Fruit fly (Drosophila melanogaster): ENCODE measurements around the gene Cyt-c1.

The Cyt-c1 gene

DNA sequence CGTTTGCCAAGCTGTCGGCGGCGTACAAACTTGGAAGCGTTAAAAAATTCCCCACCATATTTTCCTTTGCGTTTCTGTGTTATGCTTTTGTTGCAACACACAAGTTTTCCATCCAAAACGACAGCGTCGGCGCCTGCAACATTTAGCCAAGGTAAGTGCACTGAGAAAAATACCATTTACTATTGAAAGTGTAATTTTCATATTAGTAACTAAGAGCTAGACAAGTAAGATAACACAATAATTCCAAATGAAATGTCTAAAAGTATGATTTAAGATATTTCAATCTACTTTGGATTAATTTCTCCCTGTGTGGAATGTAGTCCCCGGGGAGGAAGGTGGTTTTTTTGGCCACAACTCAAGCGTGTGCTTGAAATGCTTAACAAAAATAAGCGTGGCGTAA lies 25.8 kb downstream of the Cyt-c1 start (continued):
- TF ChIP-seq CG3919 (GFP tag; optimal IDR thresholded peaks at IDR 0.05) (no peak), CG32006 (GFP tag; optimal IDR thresholded peaks at IDR 0.05) (peak; percentile 46), CG15336 (GFP tag; IDR thresholded peaks at IDR 0.05) (no peak; the same call in 1 of the 2 replicates), Sox14 (GFP tag; optimal IDR thresholded peaks at IDR 0.05) (no peak), CG4318 (GFP tag; optimal IDR thresholded peaks at IDR 0.05) (peak; percentile 14), CG9139 (GFP tag; optimal IDR thresholded peaks at IDR 0.05) (no peak), Sox15 (GFP tag; optimal IDR thresholded peaks at IDR 0.05) (no peak), acj6 (GFP tag; optimal IDR thresholded peaks at IDR 0.05) (no peak), esn (GFP tag; optimal IDR thresholded peaks at IDR 0.05) (no peak), CG3032 (tag; optimal IDR thresholded peaks at IDR 0.05) (no peak), CG7368 (GFP tag; optimal IDR thresholded peaks at IDR 0.05) (no peak), Hr38 (GFP tag; optimal IDR thresholded peaks at IDR 0.05) (no peak), CG10631 (GFP tag; optimal IDR thresholded peaks at IDR 0.05) (no peak), CG8632 (GFP tag; optimal IDR thresholded peaks at IDR 0.05) (no peak), CG11294 (GFP tag; IDR thresholded peaks at IDR 0.05) (0 out of 2 replicates have a peak, but pooled peaks have one; percentile 26), dac (GFP tag; optimal IDR thresholded peaks at IDR 0.05) (no peak), Hr4 (GFP tag; optimal IDR thresholded peaks at IDR 0.05) (peak; percentile 66), CG6854 (GFP tag; optimal IDR thresholded peaks at IDR 0.05) (no peak), fd85E (GFP tag; optimal IDR thresholded peaks at IDR 0.05) (no peak), CG6163 (GFP tag; IDR thresholded peaks at IDR 0.05) (0 out of 3 replicates have a peak, but pooled peaks have one; percentile 46), cyc (GFP tag; optimal IDR thresholded peaks at IDR 0.05) (no peak), Blimp-1 (GFP tag; optimal IDR thresholded peaks at IDR 0.05) (no peak), topi (GFP tag; optimal IDR thresholded peaks at IDR 0.05) (no peak)
